Fruit fly (Drosophila melanogaster): ENCODE results near the gene Coa8.

DNA sequence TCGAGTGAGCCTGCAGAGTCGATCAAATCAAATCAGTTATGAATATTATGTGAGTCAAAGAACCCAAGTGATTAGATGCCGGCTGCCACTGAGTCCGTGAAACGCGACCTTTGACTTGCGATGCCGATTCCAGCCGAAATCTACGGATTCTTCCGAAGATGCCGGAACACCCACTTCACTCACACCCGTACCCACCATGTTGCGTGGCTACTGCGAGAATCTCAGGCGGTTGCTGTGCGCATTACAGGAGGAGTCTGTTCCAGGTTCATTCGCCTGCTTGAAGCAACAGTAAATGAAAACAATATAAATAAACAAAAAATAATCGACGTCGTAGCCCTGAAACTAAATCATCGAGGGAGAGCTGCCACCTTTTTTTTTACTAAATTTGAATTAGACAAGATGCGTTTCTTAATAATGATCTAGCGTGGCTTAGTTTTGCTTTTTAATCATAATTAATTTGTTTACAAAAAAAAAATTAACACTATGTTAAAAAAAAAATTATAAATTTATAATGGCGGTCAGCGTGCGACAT, 21.6 kb downstream of the Coa8 start, which contains the start of gene Ldaf1:
- TF ChIP-seq fd96Ca (GFP tag; IDR thresholded peaks at IDR 0.05) (no peak), CG14655 (GFP tag; optimal IDR thresholded peaks at IDR 0.05) (no peak), rn (GFP tag; IDR thresholded peaks at IDR 0.05) (no peak), EcR (GFP tag; optimal IDR thresholded peaks at IDR 0.05) (peak; percentile 39), CG15710 (tag; optimal IDR thresholded peaks at IDR 0.05) (no peak), Pif1B (GFP tag; optimal IDR thresholded peaks at IDR 0.05) (no peak), CG8301 (tag; optimal IDR thresholded peaks at IDR 0.05) (no peak), CG4496 (GFP tag; IDR thresholded peaks at IDR 0.05) (no peak), CG32121 (GFP tag; IDR thresholded peaks at IDR 0.05) (no peak)

Data from whole organism, pupa.